Worm (Caenorhabditis elegans) whole organism, L4 larva: ENCODE results near the gene F11A5.5.

ENCODE experiments used
- F37D6.2 ChIP-seq: sonication (generic microtip); optimal IDR thresholded peaks from 2 replicates; lab custom pipeline; 2016; ENCODE audit warnings: mild to moderate bottlenecking, missing genetic modification characterization, missing compliant biosample characterization
- R02D3.7 ChIP-seq: fragments of 150-350 bp; sonication (generic microtip); optimal IDR thresholded peaks from 3 replicates; lab custom pipeline; 2014; ENCODE audit warnings: missing biosample characterization, missing genetic modification characterization
- ZK546.5 ChIP-seq, 2 experiments: sonication (generic microtip); optimal IDR thresholded peaks; 2 replicates each; lab custom pipeline; 2017; ENCODE audit warnings: missing biosample characterization in 2 of 2, missing genetic modification characterization in 2 of 2
- aha-1 ChIP-seq: fragments of 150-350 bp; peaks from one replicate; lab custom pipeline; 2014; ENCODE audit warnings: missing biosample characterization, missing genetic modification characterization
- aly-2 ChIP-seq: sonication (generic microtip); optimal IDR thresholded peaks from 2 replicates; lab custom pipeline; 2018; ENCODE audit warnings: missing biosample characterization, missing genetic modification characterization
- arid-1 ChIP-seq: fragments of 200-800 bp; sonication (Bioruptor generic); conservative IDR thresholded peaks from 2 replicates; pipeline ENCODE4 v1.3.6; 2022; ENCODE audit warnings: missing genetic modification reagents, missing genetic modification characterization, missing compliant biosample characterization
- ceh-20 ChIP-seq: fragments of 200-800 bp; sonication (Bioruptor generic); IDR thresholded peaks from 2 replicates; pipeline ENCODE4 v1.3.6; 2022; ENCODE audit warnings: missing genetic modification reagents, missing genetic modification characterization, missing compliant biosample characterization
- ceh-32 ChIP-seq: sonication (generic microtip); optimal IDR thresholded peaks from 2 replicates; lab custom pipeline; 2016; ENCODE audit warnings: mild to moderate bottlenecking, missing genetic modification characterization, missing compliant biosample characterization; ENCODE audit not compliant: poor library complexity
- dmd-6 ChIP-seq: fragments of 200-800 bp; sonication (Bioruptor generic); IDR thresholded peaks from 2 replicates; pipeline ENCODE4 v1.3.6; 2022; ENCODE audit warnings: missing genetic modification reagents, missing genetic modification characterization, missing compliant biosample characterization
- duxl-1 ChIP-seq: sonication (generic microtip); optimal IDR thresholded peaks from 2 replicates; lab custom pipeline; 2016; ENCODE audit warnings: mild to moderate bottlenecking, missing genetic modification characterization, moderate library complexity, missing compliant biosample characterization; ENCODE audit not compliant: poor library complexity
- hlh-11 ChIP-seq: fragments of 200-800 bp; sonication (Bioruptor generic); optimal IDR thresholded peaks from 2 replicates; lab custom pipeline; 2018; ENCODE audit warnings: mild to moderate bottlenecking, missing genetic modification characterization, missing compliant biosample characterization
- hlh-30 ChIP-seq: sonication (generic microtip); optimal IDR thresholded peaks from 2 replicates; lab custom pipeline; 2017; ENCODE audit warnings: antibody characterized with exemption, mild to moderate bottlenecking, missing genetic modification characterization, missing compliant biosample characterization; ENCODE audit not compliant: insufficient read depth
- jun-1 ChIP-seq: fragments of 150-350 bp; optimal IDR thresholded peaks from 2 replicates; lab custom pipeline; 2014; ENCODE audit warnings: missing biosample characterization, missing genetic modification reagents, missing genetic modification characterization
- lim-7 ChIP-seq: fragments of 200-800 bp; sonication (Bioruptor generic); IDR thresholded peaks from 2 replicates; pipeline ENCODE4 v1.3.6; 2022; ENCODE audit warnings: missing genetic modification characterization, missing compliant biosample characterization
- lin-39 ChIP-seq: fragments of 150-350 bp; optimal IDR thresholded peaks from 2 replicates; lab custom pipeline; 2014; ENCODE audit warnings: missing biosample characterization, missing genetic modification reagents, missing genetic modification characterization
- mdl-1 ChIP-seq, 2 experiments: fragments of 150-350 bp in 1 of 2; sonication (generic microtip) in 1 of 2; optimal IDR thresholded peaks; 2 replicates each; lab custom pipeline; 2014 to 2017; ENCODE audit warnings: missing biosample characterization in 2 of 2, missing genetic modification characterization in 2 of 2
- mxl-2 ChIP-seq: fragments of 200-800 bp; sonication (Bioruptor generic); conservative IDR thresholded peaks from 2 replicates; pipeline ENCODE4 v1.3.6; 2022; ENCODE audit warnings: missing genetic modification reagents, missing genetic modification characterization, missing compliant biosample characterization
- nhr-102 ChIP-seq: sonication (generic microtip); optimal IDR thresholded peaks from 2 replicates; lab custom pipeline; 2016; ENCODE audit warnings: mild to moderate bottlenecking, missing genetic modification characterization, moderate library complexity, missing compliant biosample characterization
- nhr-25 ChIP-seq: sonication (generic microtip); optimal IDR thresholded peaks from 2 replicates; lab custom pipeline; 2017; ENCODE audit warnings: missing genetic modification characterization, mild to moderate bottlenecking, missing compliant biosample characterization, antibody characterized with exemption, moderate library complexity, borderline replicate concordance; ENCODE audit not compliant: insufficient read depth
- nhr-28 ChIP-seq: fragments of 150-350 bp; optimal IDR thresholded peaks from 2 replicates; lab custom pipeline; 2014; ENCODE audit warnings: missing biosample characterization, missing genetic modification characterization
- nhr-48 ChIP-seq: sonication (generic microtip); optimal IDR thresholded peaks from 2 replicates; lab custom pipeline; 2016; ENCODE audit warnings: mild to moderate bottlenecking, missing genetic modification characterization, missing compliant biosample characterization
- pqm-1 ChIP-seq: sonication (generic microtip); optimal IDR thresholded peaks from 2 replicates; lab custom pipeline; 2017; ENCODE audit warnings: missing biosample characterization, missing genetic modification characterization
- sdz-12 ChIP-seq: fragments of 200-800 bp; sonication (Bioruptor generic); optimal IDR thresholded peaks from 2 replicates; lab custom pipeline; 2018; ENCODE audit warnings: mild to moderate bottlenecking, missing genetic modification characterization, missing compliant biosample characterization
- snpc-1.2 ChIP-seq: fragments of 200-800 bp; sonication (Bioruptor generic); IDR thresholded peaks from 2 replicates; pipeline ENCODE4 v1.3.6; 2022; ENCODE audit warnings: missing genetic modification reagents, missing genetic modification characterization, missing compliant biosample characterization
- tra-1 ChIP-seq: fragments of 200-800 bp; sonication (Bioruptor generic); IDR thresholded peaks from 2 replicates; pipeline ENCODE4 v1.3.6; 2022; ENCODE audit warnings: missing genetic modification reagents, missing genetic modification characterization, missing compliant biosample characterization
- unc-62 ChIP-seq, 3 experiments: fragments of 150-350 bp in 1 of 3; sonication (generic microtip); optimal IDR thresholded peaks in 2 of 3; peaks in 1 of 3; 1 replicate in 1 of 3; 2 replicates in 2 of 3; lab custom pipeline; 2014 to 2017; ENCODE audit warnings: missing biosample characterization in 3 of 3, missing genetic modification characterization in 3 of 3, missing genetic modification reagents in 3 of 3, missing genotype in 1 of 3
- zfp-3 ChIP-seq: fragments of 200-800 bp; sonication (Bioruptor generic); conservative IDR thresholded peaks from 2 replicates; pipeline ENCODE4 v1.3.6; 2022; ENCODE audit warnings: missing genetic modification reagents, missing genetic modification characterization, missing compliant biosample characterization
- ztf-7 ChIP-seq: fragments of 150-350 bp; optimal IDR thresholded peaks from 2 replicates; lab custom pipeline; 2014; ENCODE audit warnings: missing biosample characterization, missing genetic modification characterization

The F11A5.5 gene

ce11 chrV:16211713-16212112 is 13.6 kb downstream of the F11A5.5 start (continued):
- no peak for TF ChIP-seq lin-39 (tag; lab: Kevin White, UChicago)

ce11 chrV:16213323-16213722 is 15.2 kb downstream of the F11A5.5 start:
- no peak for TF ChIP-seq arid-1
- peak; percentile 89 for TF ChIP-seq nhr-48
- TF ChIP-seq ZK546.5 (tag; optimal IDR thresholded peaks at IDR 0.05; lab: Kevin White, UChicago) = no peak
- TF ChIP-seq unc-62 (GFP tag; optimal IDR thresholded peaks at IDR 0.05 in 1 of 2; lab: Kevin White, UChicago) = peak in 1 of 2 experiments; percentile 82
- TF ChIP-seq unc-62 (tag; optimal IDR thresholded peaks at IDR 0.05; lab: Kevin White, UChicago) = no peak
- TF ChIP-seq tra-1 (GFP tag; lab: Robert Waterston, UW) = 0 out of 2 replicates have a peak, but pooled peaks have one; percentile 29
- TF ChIP-seq hlh-11 (tag; lab: Kevin White, UChicago) = peak; percentile 65
- peak; percentile 41 for TF ChIP-seq hlh-30 (tag; lab: Kevin White, UChicago)
- TF ChIP-seq snpc-1.2 (GFP tag; lab: Robert Waterston, UW) = no peak
- TF ChIP-seq nhr-28 = peak; percentile 70
- peak in 1 of 2 experiments; percentile 63 for TF ChIP-seq mdl-1 (tag; optimal IDR thresholded peaks at IDR 0.05; lab: Kevin White, UChicago)
- peak; percentile 90 for TF ChIP-seq dmd-6 (GFP tag; lab: Robert Waterston, UW)
- TF ChIP-seq, all 104 proteins: peak for 8

ce11 chrV:16214505-16214904 is 16.4 kb downstream of the F11A5.5 start, which contains the start of gene F11A5.9:
Gene F11A5.9, plus strand, starts transcription at chrV:16214890.
- TF ChIP-seq R02D3.7 (tag; lab: Kevin White, UChicago) = no peak
- peak in 1 of 2 experiments; percentile 69 for TF ChIP-seq unc-62 (GFP tag; optimal IDR thresholded peaks at IDR 0.05 in 1 of 2; lab: Kevin White, UChicago)
- no peak for TF ChIP-seq unc-62 (tag; optimal IDR thresholded peaks at IDR 0.05; lab: Kevin White, UChicago)
- peak in 1 of 2 experiments; percentile 5 for TF ChIP-seq mdl-1 (tag; optimal IDR thresholded peaks at IDR 0.05; lab: Kevin White, UChicago)
- TF ChIP-seq nhr-28 = peak; percentile 24
- TF ChIP-seq lim-7 = no peak
- TF ChIP-seq, all 104 proteins: peak for 3

DNA sequence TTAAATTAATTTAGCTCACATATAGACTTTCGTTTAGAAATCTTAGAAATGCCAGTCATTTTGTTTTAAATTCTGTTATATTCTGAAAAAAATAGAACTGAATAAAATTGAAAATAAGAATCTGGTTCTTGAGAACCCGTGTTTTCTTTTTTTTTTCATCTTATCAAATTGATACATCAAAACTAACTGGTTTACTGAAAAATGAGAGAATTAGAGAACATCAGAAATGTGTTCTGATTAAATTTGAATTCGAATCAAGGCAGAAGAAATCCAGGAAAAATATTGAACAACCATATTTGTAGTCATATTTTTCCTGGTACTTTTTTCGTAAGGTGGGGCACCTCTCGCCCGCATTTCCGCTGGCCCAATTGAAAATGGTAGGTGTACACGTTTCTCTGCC is 20.4 kb downstream of the F11A5.5 start, which contains the start of gene F11A5.15:
Gene F11A5.15 (minus strand): TSS at position 101 of the 400 bp plus-strand sequence.
- peak in 1 of 2 experiments; percentile 67 for TF ChIP-seq unc-62 (GFP tag; optimal IDR thresholded peaks at IDR 0.05 in 1 of 2; lab: Kevin White, UChicago)
- TF ChIP-seq unc-62 (tag; optimal IDR thresholded peaks at IDR 0.05; lab: Kevin White, UChicago) = no peak
- TF ChIP-seq mxl-2 (GFP tag; lab: Robert Waterston, UW) = no peak
- peak; percentile 87 for TF ChIP-seq aha-1 (tag; lab: Kevin White, UChicago)

DNA sequence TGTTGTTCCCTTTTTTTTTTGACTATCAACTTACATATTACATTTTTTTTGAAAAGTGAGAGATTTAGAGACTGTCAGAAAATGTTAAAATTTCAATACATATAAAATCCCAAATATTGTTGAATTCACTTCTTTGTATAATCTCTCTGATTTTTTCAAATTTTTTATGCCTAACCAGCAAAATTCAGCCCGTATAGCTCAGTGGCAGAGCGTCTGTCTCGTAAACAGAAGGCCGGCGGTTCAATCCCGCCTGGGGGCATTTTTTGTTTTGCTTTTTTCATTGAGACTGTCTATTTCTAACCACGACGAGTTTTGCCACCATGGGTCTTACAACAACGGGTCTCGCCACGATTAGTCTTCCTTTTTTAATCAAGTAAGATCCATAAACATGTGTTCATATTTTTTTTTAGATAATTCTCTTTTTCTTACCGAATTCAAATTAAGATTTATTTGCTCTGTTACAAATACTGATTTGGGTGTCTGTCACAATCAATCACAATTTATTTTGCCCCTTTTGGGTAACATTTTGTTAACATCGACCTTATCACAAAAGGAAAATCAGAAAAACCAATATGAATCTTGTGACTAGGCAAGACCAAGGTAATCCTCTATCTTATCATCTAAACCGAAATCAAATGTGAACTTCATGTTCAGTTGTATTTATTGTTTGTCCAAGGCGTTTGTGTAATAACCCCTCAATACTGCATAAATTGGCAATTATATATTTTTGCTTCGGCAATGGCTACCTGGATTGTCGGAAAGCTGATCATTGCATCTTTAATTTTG is 21.0 kb downstream of the F11A5.5 start, which contains the start of gene glc-1:
Gene glc-1 (plus strand): TSS at position 663 of the 786 bp plus-strand sequence.
- no peak for TF ChIP-seq hlh-30 (tag; lab: Kevin White, UChicago)
- no peak for TF ChIP-seq zfp-3 (GFP tag; lab: Robert Waterston, UW)
- peak; percentile 30 for TF ChIP-seq nhr-28
- no peak for TF ChIP-seq ceh-20 (GFP tag; lab: Robert Waterston, UW)
- TF ChIP-seq ztf-7 = no peak
- no peak for TF ChIP-seq F37D6.2
- no peak for TF ChIP-seq nhr-25 (tag; lab: Kevin White, UChicago)
- no peak for TF ChIP-seq jun-1
- peak; percentile 43; the same call in 1 of the 2 replicates for TF ChIP-seq dmd-6 (GFP tag; lab: Robert Waterston, UW)
- no peak for TF ChIP-seq ceh-32
- no peak for TF ChIP-seq aly-2
- no peak for TF ChIP-seq sdz-12 (GFP tag; lab: Kevin White, UChicago)
- peak; percentile 56 for TF ChIP-seq pqm-1 (tag; lab: Kevin White, UChicago)
- no peak for TF ChIP-seq duxl-1
- no peak for TF ChIP-seq nhr-102 (tag; lab: Kevin White, UChicago)
